Worm (Caenorhabditis elegans) whole organism, L4 larva: ENCODE results near the gene K07C11.8.
A peak's percentile ranks its signal among the peaks of the same experiment; 100 is the strongest.

Source experiments
- F37D6.2 ChIP-seq: sonication (generic microtip); optimal IDR thresholded peaks from 2 replicates; lab custom pipeline; 2016; ENCODE audit warnings: mild to moderate bottlenecking, missing genetic modification characterization, missing compliant biosample characterization
- R02D3.7 ChIP-seq: fragments of 150-350 bp; sonication (generic microtip); optimal IDR thresholded peaks from 3 replicates; lab custom pipeline; 2014; ENCODE audit warnings: missing biosample characterization, missing genetic modification characterization
- Y5F2A.4 ChIP-seq: fragments of 200-800 bp; sonication (Bioruptor generic); optimal IDR thresholded peaks from 2 replicates; lab custom pipeline; 2018; ENCODE audit warnings: mild to moderate bottlenecking, missing genetic modification characterization, missing compliant biosample characterization
- ZK337.2 ChIP-seq: fragments of 200-800 bp; sonication (Bioruptor generic); IDR thresholded peaks from 2 replicates; pipeline ENCODE4 v1.3.6; 2022; ENCODE audit warnings: missing genetic modification reagents, missing genetic modification characterization, missing compliant biosample characterization
- ceh-32 ChIP-seq: sonication (generic microtip); optimal IDR thresholded peaks from 2 replicates; lab custom pipeline; 2016; ENCODE audit warnings: mild to moderate bottlenecking, missing genetic modification characterization, missing compliant biosample characterization; ENCODE audit not compliant: poor library complexity
- ceh-44 ChIP-seq: fragments of 200-800 bp; sonication (Bioruptor generic); IDR thresholded peaks from 2 replicates; pipeline ENCODE4 v1.3.6; 2022; ENCODE audit warnings: missing genetic modification reagents, missing genetic modification characterization, missing compliant biosample characterization
- ceh-62 ChIP-seq: sonication (generic microtip); optimal IDR thresholded peaks from 2 replicates; lab custom pipeline; 2017; ENCODE audit warnings: missing biosample characterization, missing genetic modification characterization
- ces-1 ChIP-seq: fragments of 150-350 bp; sonication (generic microtip); optimal IDR thresholded peaks from 4 replicates; lab custom pipeline; 2014; ENCODE audit warnings: missing biosample characterization, missing genetic modification reagents, missing genetic modification characterization
- daf-8 ChIP-seq: fragments of 200-800 bp; sonication (Bioruptor generic); IDR thresholded peaks from 2 replicates; pipeline ENCODE4 v1.3.6; 2022; ENCODE audit warnings: missing genetic modification characterization, missing compliant biosample characterization
- dmd-8 ChIP-seq: fragments of 200-800 bp; sonication (Bioruptor generic); IDR thresholded peaks from 2 replicates; pipeline ENCODE4 v1.3.6; 2022; ENCODE audit warnings: missing genetic modification characterization, missing compliant biosample characterization
- dmd-9 ChIP-seq: fragments of 200-800 bp; sonication (Bioruptor generic); IDR thresholded peaks from 2 replicates; pipeline ENCODE4 v1.3.6; 2022; ENCODE audit warnings: missing genetic modification reagents, missing genetic modification characterization, missing compliant biosample characterization
- duxl-1 ChIP-seq: sonication (generic microtip); optimal IDR thresholded peaks from 2 replicates; lab custom pipeline; 2016; ENCODE audit warnings: mild to moderate bottlenecking, missing genetic modification characterization, moderate library complexity, missing compliant biosample characterization; ENCODE audit not compliant: poor library complexity
- dve-1 ChIP-seq: sonication (generic microtip); optimal IDR thresholded peaks from 2 replicates; lab custom pipeline; 2017; ENCODE audit warnings: antibody characterized with exemption, mild to moderate bottlenecking, missing genetic modification characterization, missing compliant biosample characterization; ENCODE audit not compliant: insufficient read depth
- egl-27 ChIP-seq: sonication (generic microtip); optimal IDR thresholded peaks from 3 replicates; lab custom pipeline; 2017; ENCODE audit warnings: missing biosample characterization, missing genetic modification reagents, missing genetic modification characterization
- egl-43 ChIP-seq: fragments of 200-800 bp; sonication (Bioruptor generic); IDR thresholded peaks from 2 replicates; pipeline ENCODE4 v1.3.6; 2022; ENCODE audit warnings: missing genetic modification reagents, missing genetic modification characterization, missing compliant biosample characterization
- gei-8 ChIP-seq: fragments of 200-800 bp; sonication (Bioruptor generic); optimal IDR thresholded peaks from 2 replicates; lab custom pipeline; 2018; ENCODE audit warnings: mild to moderate bottlenecking, missing genetic modification characterization, missing compliant biosample characterization
- hif-1 ChIP-seq, 2 experiments: sonication (generic microtip); optimal IDR thresholded peaks; 2 replicates each; lab custom pipeline; 2016 to 2017; ENCODE audit warnings: missing compliant biosample characterization in 2 of 2, missing genetic modification characterization in 2 of 2, missing genetic modification reagents in 2 of 2, missing genotype in 2 of 2, mild to moderate bottlenecking in 1 of 2
- hlh-11 ChIP-seq: fragments of 200-800 bp; sonication (Bioruptor generic); optimal IDR thresholded peaks from 2 replicates; lab custom pipeline; 2018; ENCODE audit warnings: mild to moderate bottlenecking, missing genetic modification characterization, missing compliant biosample characterization
- hlh-30 ChIP-seq: sonication (generic microtip); optimal IDR thresholded peaks from 2 replicates; lab custom pipeline; 2017; ENCODE audit warnings: antibody characterized with exemption, mild to moderate bottlenecking, missing genetic modification characterization, missing compliant biosample characterization; ENCODE audit not compliant: insufficient read depth
- lim-7 ChIP-seq: fragments of 200-800 bp; sonication (Bioruptor generic); IDR thresholded peaks from 2 replicates; pipeline ENCODE4 v1.3.6; 2022; ENCODE audit warnings: missing genetic modification characterization, missing compliant biosample characterization
- lin-1 ChIP-seq: fragments of 200-800 bp; sonication (Bioruptor generic); IDR thresholded peaks from 2 replicates; pipeline ENCODE4 v1.3.6; 2022; ENCODE audit warnings: missing genetic modification reagents, missing genetic modification characterization, missing compliant biosample characterization
- lin-13 ChIP-seq: fragments of 150-350 bp; optimal IDR thresholded peaks from 2 replicates; lab custom pipeline; 2014; ENCODE audit warnings: missing biosample characterization, missing genetic modification reagents, missing genetic modification characterization
- lin-15B ChIP-seq: fragments of 150-350 bp; sonication (generic microtip); optimal IDR thresholded peaks from 3 replicates; lab custom pipeline; 2014; ENCODE audit warnings: missing biosample characterization, missing genetic modification characterization
- lin-38 ChIP-seq: fragments of 200-800 bp; sonication (Bioruptor generic); IDR thresholded peaks from 2 replicates; pipeline ENCODE4 v1.3.6; 2022; ENCODE audit warnings: missing genetic modification reagents, missing genetic modification characterization, missing compliant biosample characterization
- lir-3 ChIP-seq: sonication (generic microtip); optimal IDR thresholded peaks from 2 replicates; lab custom pipeline; 2016; ENCODE audit warnings: mild to moderate bottlenecking, missing genetic modification characterization, missing compliant biosample characterization
- lsy-2 ChIP-seq, 2 experiments: fragments of 150-350 bp in 1 of 2; sonication (generic microtip) in 1 of 2; optimal IDR thresholded peaks; 2 replicates each; lab custom pipeline; 2014 to 2017; ENCODE audit warnings: missing biosample characterization in 2 of 2, missing genetic modification characterization in 2 of 2
- madf-9 ChIP-seq: fragments of 200-800 bp; sonication (Bioruptor generic); conservative IDR thresholded peaks from 2 replicates; pipeline ENCODE4 v1.3.6; 2022; ENCODE audit warnings: missing genetic modification reagents, missing genetic modification characterization, missing compliant biosample characterization
- mdl-1 ChIP-seq, 2 experiments: fragments of 150-350 bp in 1 of 2; sonication (generic microtip) in 1 of 2; optimal IDR thresholded peaks; 2 replicates each; lab custom pipeline; 2014 to 2017; ENCODE audit warnings: missing biosample characterization in 2 of 2, missing genetic modification characterization in 2 of 2
- mxl-3 ChIP-seq: fragments of 200-800 bp; sonication (Bioruptor generic); optimal IDR thresholded peaks from 2 replicates; lab custom pipeline; 2018; ENCODE audit warnings: mild to moderate bottlenecking, missing genetic modification characterization, missing compliant biosample characterization
- nhr-10 ChIP-seq: fragments of 150-350 bp; optimal IDR thresholded peaks from 2 replicates; lab custom pipeline; 2014; ENCODE audit warnings: missing biosample characterization, missing genetic modification characterization
- nhr-11 ChIP-seq: fragments of 150-350 bp; optimal IDR thresholded peaks from 2 replicates; lab custom pipeline; 2014; ENCODE audit warnings: missing biosample characterization, missing genetic modification characterization
- nhr-111 ChIP-seq: fragments of 200-800 bp; sonication (Bioruptor generic); optimal IDR thresholded peaks from 2 replicates; lab custom pipeline; 2018; ENCODE audit warnings: mild to moderate bottlenecking, missing genetic modification characterization, missing compliant biosample characterization
- nhr-237 ChIP-seq: sonication (generic microtip); optimal IDR thresholded peaks from 2 replicates; lab custom pipeline; 2017; ENCODE audit warnings: missing biosample characterization, missing genetic modification characterization
- nhr-28 ChIP-seq: fragments of 150-350 bp; optimal IDR thresholded peaks from 2 replicates; lab custom pipeline; 2014; ENCODE audit warnings: missing biosample characterization, missing genetic modification characterization
- nhr-48 ChIP-seq: sonication (generic microtip); optimal IDR thresholded peaks from 2 replicates; lab custom pipeline; 2016; ENCODE audit warnings: mild to moderate bottlenecking, missing genetic modification characterization, missing compliant biosample characterization
- nhr-6 ChIP-seq: fragments of 150-350 bp; optimal IDR thresholded peaks from 2 replicates; lab custom pipeline; 2014; ENCODE audit warnings: missing biosample characterization, missing genetic modification characterization
- nhr-76 ChIP-seq: fragments of 150-350 bp; optimal IDR thresholded peaks from 2 replicates; lab custom pipeline; 2014; ENCODE audit warnings: missing biosample characterization, missing genetic modification characterization
- php-3 ChIP-seq: fragments of 200-800 bp; sonication (Bioruptor generic); IDR thresholded peaks from 2 replicates; pipeline ENCODE4 v1.3.6; 2022; ENCODE audit warnings: missing genetic modification reagents, missing genetic modification characterization, missing compliant biosample characterization
- rbr-2 ChIP-seq: sonication (generic microtip); optimal IDR thresholded peaks from 2 replicates; lab custom pipeline; 2016; ENCODE audit warnings: missing genotype, missing genetic modification characterization, missing compliant biosample characterization
- saeg-2 ChIP-seq: fragments of 200-800 bp; sonication (Bioruptor generic); IDR thresholded peaks from 2 replicates; pipeline ENCODE4 v1.3.6; 2022; ENCODE audit warnings: missing genetic modification reagents, missing genetic modification characterization, missing compliant biosample characterization
- sdz-12 ChIP-seq: fragments of 200-800 bp; sonication (Bioruptor generic); optimal IDR thresholded peaks from 2 replicates; lab custom pipeline; 2018; ENCODE audit warnings: mild to moderate bottlenecking, missing genetic modification characterization, missing compliant biosample characterization
- set-16 ChIP-seq: fragments of 200-800 bp; sonication (Bioruptor generic); IDR thresholded peaks from 2 replicates; pipeline ENCODE4 v1.3.6; 2022; ENCODE audit warnings: missing genetic modification reagents, missing genetic modification characterization, missing compliant biosample characterization
- skn-1 ChIP-seq: fragments of 150-350 bp; optimal IDR thresholded peaks from 2 replicates; lab custom pipeline; 2014; ENCODE audit warnings: missing biosample characterization, missing genetic modification characterization
- snpc-1.2 ChIP-seq: fragments of 200-800 bp; sonication (Bioruptor generic); IDR thresholded peaks from 2 replicates; pipeline ENCODE4 v1.3.6; 2022; ENCODE audit warnings: missing genetic modification reagents, missing genetic modification characterization, missing compliant biosample characterization
- zfp-2 ChIP-seq: sonication (generic microtip); optimal IDR thresholded peaks from 2 replicates; lab custom pipeline; 2016; ENCODE audit warnings: mild to moderate bottlenecking, missing genetic modification characterization, missing compliant biosample characterization

The K07C11.8 gene

DNA sequence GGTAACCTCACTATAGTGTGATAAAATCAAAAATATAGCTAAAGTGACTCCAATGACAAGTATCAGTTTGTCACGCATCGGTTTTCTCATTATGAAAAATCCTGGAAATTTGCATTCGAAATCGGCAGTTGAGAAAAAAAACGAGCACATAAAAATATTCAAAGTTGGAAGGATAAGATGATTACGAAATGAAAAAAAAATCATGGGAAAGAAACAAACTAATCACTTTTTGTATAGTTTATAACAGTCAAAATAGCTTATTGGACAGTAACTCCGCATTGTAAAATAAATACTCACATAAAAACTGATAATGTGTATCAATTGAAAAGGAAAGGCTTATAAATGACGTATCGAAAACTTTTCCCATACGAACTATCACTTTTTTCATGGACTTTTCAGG lies 25.1 kb upstream of the K07C11.8 start, which contains the start of gene C16D9.4:
TSS of gene C16D9.4 (minus strand) at position 101 of the 400 bp plus-strand sequence.
- TF ChIP-seq php-3 (GFP tag; lab: Robert Waterston, UW): peak; percentile 33; the same call in 1 of the 2 replicates
- TF ChIP-seq dve-1 (tag; lab: Kevin White, UChicago): no peak

DNA sequence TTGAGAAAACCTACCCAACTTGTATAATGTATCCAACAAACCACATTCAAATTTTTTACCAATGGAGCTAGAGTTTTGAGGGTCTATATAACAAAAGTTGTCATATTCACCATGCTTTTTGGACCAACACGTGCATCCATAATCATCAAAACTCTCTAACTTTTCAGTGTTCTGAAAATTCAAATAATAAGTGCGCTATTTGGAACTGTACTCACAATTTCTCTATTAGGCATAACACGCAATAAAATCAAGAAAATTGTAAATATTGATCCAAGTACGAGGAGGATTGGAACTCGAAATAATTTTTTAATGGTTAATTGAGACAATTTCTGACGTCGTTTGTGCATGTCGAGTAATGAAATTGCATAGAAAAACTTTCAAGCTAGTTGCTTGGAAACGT lies 22.2 kb upstream of the K07C11.8 start, which contains the start of gene C16D9.3:
TSS of gene C16D9.3 (minus strand) at position 101 of the 400 bp plus-strand sequence.
- TF ChIP-seq R02D3.7 (tag; lab: Kevin White, UChicago): no peak
- TF ChIP-seq lin-1 (GFP tag; lab: Robert Waterston, UW): no peak
- no peak for TF ChIP-seq set-16

DNA sequence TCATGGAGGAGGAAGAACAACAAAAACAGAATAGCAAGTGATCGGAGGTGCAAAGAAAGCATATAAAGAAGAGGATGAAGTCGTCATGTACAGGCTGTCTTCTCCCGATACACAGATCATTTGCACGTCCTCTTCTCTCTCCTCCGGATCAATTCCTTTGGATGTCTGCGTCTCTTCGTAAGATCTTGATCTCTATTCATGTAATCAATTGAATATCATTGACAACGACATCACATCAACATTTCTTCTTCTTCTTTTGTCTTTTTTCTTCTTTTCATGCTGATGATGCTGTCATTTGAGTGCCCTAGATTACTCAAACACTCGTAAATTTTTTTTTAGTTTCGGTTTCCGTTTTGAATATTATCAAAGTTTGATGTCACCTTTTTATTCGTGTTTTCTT lies 20.6 kb upstream of the K07C11.8 start, which contains the start of gene rol-3:
TSS of gene rol-3 (minus strand) at position 120 of the 400 bp plus-strand sequence.
- TF ChIP-seq lin-38 (GFP tag; lab: Robert Waterston, UW) (no peak), sdz-12 (GFP tag; lab: Kevin White, UChicago) (no peak), dmd-9 (GFP tag; lab: Robert Waterston, UW) (no peak), snpc-1.2 (no peak), lin-1 (GFP tag; lab: Robert Waterston, UW) (no peak), lsy-2 (tag; optimal IDR thresholded peaks at IDR 0.05; lab: Kevin White, UChicago) (no peak), nhr-28 (tag; lab: Kevin White, UChicago) (peak; percentile 54), hlh-11 (peak; percentile 42), set-16 (no peak), ceh-44 (GFP tag; lab: Robert Waterston, UW) (no peak), egl-27 (tag; lab: Kevin White, UChicago) (no peak), nhr-48 (tag; lab: Kevin White, UChicago) (no peak), lim-7 (GFP tag; lab: Robert Waterston, UW) (no peak), Y5F2A.4 (no peak)

DNA sequence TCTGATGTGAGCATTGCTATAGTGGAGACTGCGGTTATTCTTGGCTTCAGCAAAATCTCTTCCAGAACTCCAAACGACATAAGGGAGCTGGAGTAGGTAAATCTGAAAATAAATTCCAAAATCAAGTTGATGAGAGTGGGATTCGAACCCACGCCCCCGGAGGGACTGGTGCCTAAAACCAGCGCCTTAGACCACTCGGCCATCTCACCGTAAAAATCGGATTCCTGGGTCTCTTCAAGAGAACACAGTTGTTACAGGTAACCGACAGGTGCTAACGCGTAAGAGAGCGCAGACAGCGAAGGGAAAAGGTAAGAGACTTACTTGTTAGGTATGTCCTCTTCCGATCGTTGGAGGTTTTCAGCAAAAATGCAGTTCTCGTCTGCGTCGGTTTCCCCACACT lies 17.6 kb upstream of the K07C11.8 start:
- TF ChIP-seq lir-3 (peak; percentile 39), Y5F2A.4 (no peak), lin-13 (GFP tag; lab: Kevin White, UChicago) (no peak), nhr-237 (tag; lab: Kevin White, UChicago) (no peak), saeg-2 (GFP tag; lab: Robert Waterston, UW) (no peak), gei-8 (GFP tag; lab: Kevin White, UChicago) (peak; percentile 18), nhr-6 (tag; lab: Kevin White, UChicago) (no peak), skn-1 (tag; lab: Kevin White, UChicago) (no peak), daf-8 (no peak), ces-1 (GFP tag; lab: Kevin White, UChicago) (no peak), dmd-8 (GFP tag; lab: Robert Waterston, UW) (0 out of 2 replicates have a peak, but pooled peaks have one; percentile 32), hif-1 (tag; optimal IDR thresholded peaks at IDR 0.05; lab: Kevin White, UChicago) (no peak), duxl-1 (tag; lab: Kevin White, UChicago) (no peak), hlh-30 (peak; percentile 9), nhr-48 (tag; lab: Kevin White, UChicago) (no peak), madf-9 (GFP tag; lab: Robert Waterston, UW) (0 out of 2 replicates have a peak, but pooled peaks have one; percentile 24), zfp-2 (peak; percentile 20), F37D6.2 (tag; lab: Kevin White, UChicago) (no peak), nhr-11 (tag; lab: Kevin White, UChicago) (no peak), nhr-76 (tag; lab: Kevin White, UChicago) (no peak), nhr-10 (tag; lab: Kevin White, UChicago) (no peak), nhr-111 (GFP tag; lab: Kevin White, UChicago) (peak; percentile 49), mdl-1 (tag; optimal IDR thresholded peaks at IDR 0.05; lab: Kevin White, UChicago) (no peak), lim-7 (GFP tag; lab: Robert Waterston, UW) (peak; percentile 70), lsy-2 (tag; optimal IDR thresholded peaks at IDR 0.05; lab: Kevin White, UChicago) (no peak), ceh-62 (tag; lab: Kevin White, UChicago) (no peak), ZK337.2 (GFP tag; lab: Robert Waterston, UW) (no peak), ceh-32 (no peak), egl-43 (GFP tag; lab: Robert Waterston, UW) (no peak), lin-15B (tag; lab: Kevin White, UChicago) (no peak), rbr-2 (tag; lab: Kevin White, UChicago) (peak; percentile 26), mxl-3 (GFP tag; lab: Kevin White, UChicago) (no peak)
